Worm (Caenorhabditis elegans) whole organism, young adult: ENCODE data around the gene srd-28.

Experiments used
- Y53G8AR.9 ChIP-seq: fragments of 200-800 bp; sonication (Bioruptor generic); conservative IDR thresholded peaks from 2 replicates; pipeline ENCODE4 v1.3.6; 2022; ENCODE audit warnings: missing genetic modification reagents, missing genetic modification characterization, missing compliant biosample characterization
- Y79H2A.3 ChIP-seq: fragments of 200-800 bp; sonication (Bioruptor generic); conservative IDR thresholded peaks from 2 replicates; pipeline ENCODE4 v1.3.6; 2022; ENCODE audit warnings: missing genetic modification reagents, missing genetic modification characterization, missing compliant biosample characterization
- ama-1 ChIP-seq, 3 experiments: fragments of 150-350 bp in 1 of 3; sonication (generic microtip) in 2 of 3; optimal IDR thresholded peaks; 2 replicates each; lab custom pipeline; 2014 to 2018; ENCODE audit warnings: missing biosample characterization in 2 of 3, missing genetic modification characterization in 2 of 3, missing genetic modification reagents in 2 of 3
- aptf-3 ChIP-seq: fragments of 200-800 bp; sonication (Bioruptor generic); IDR thresholded peaks from 2 replicates; pipeline ENCODE4 v1.3.6; 2022; ENCODE audit warnings: missing genetic modification characterization, missing compliant biosample characterization
- ets-4 ChIP-seq: fragments of 200-800 bp; sonication (Bioruptor generic); optimal IDR thresholded peaks from 2 replicates; lab custom pipeline; 2018; ENCODE audit warnings: mild to moderate bottlenecking, missing genetic modification characterization, missing compliant biosample characterization
- lin-54 ChIP-seq: fragments of 200-800 bp; sonication (Bioruptor generic); optimal IDR thresholded peaks from 2 replicates; lab custom pipeline; 2018; ENCODE audit warnings: mild to moderate bottlenecking, missing genetic modification characterization, missing compliant biosample characterization
- mcd-1 ChIP-seq: fragments of 200-800 bp; sonication (Bioruptor generic); IDR thresholded peaks from 2 replicates; pipeline ENCODE4 v1.3.6; 2022; ENCODE audit warnings: missing genetic modification reagents, missing genetic modification characterization, missing compliant biosample characterization
- mel-28 ChIP-seq: sonication (generic microtip); optimal IDR thresholded peaks from 2 replicates; lab custom pipeline; 2016; ENCODE audit warnings: borderline replicate concordance, mild to moderate bottlenecking, missing genetic modification characterization, missing compliant biosample characterization
- nhr-80 ChIP-seq: sonication (generic microtip); optimal IDR thresholded peaks from 2 replicates; lab custom pipeline; 2016; ENCODE audit warnings: missing genetic modification characterization, missing compliant biosample characterization
- unc-62 ChIP-seq: fragments of 150-350 bp; optimal IDR thresholded peaks from 2 replicates; lab custom pipeline; 2014; ENCODE audit warnings: missing biosample characterization, missing genetic modification reagents, missing genetic modification characterization
- xnd-1 ChIP-seq: sonication (generic microtip); optimal IDR thresholded peaks from 2 replicates; lab custom pipeline; 2016; ENCODE audit warnings: missing genotype, missing genetic modification reagents, missing genetic modification characterization, missing compliant biosample characterization

DNA sequence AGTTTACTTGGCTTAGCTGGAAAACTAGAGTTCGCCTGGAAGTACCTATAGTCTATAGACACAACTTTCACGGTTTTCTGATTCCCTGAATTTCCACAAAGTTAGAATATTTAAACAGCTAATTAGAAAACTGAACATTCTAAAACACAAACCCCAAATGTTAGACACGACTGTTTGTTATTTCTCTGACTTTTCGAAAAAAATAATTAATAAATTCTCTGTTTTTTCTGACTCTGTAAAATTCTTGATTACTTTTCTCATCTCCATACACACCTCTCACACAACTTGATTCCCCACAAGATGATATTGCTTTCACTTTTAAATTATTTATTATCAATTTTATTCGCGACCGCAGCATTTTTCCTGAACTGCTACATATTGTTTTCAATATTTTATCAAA, 3.1 kb downstream of the srd-28 start, which contains the start of gene srbc-75:
- TF ChIP-seq Y53G8AR.9 (GFP tag; lab: Robert Waterston, UW) (no peak), unc-62 (GFP tag; lab: Kevin White, UChicago) (no peak), lin-54 (GFP tag; lab: Kevin White, UChicago) (no peak), mel-28 (tag; lab: Kevin White, UChicago) (no peak), nhr-80 (tag; lab: Kevin White, UChicago) (no peak), aptf-3 (GFP tag; lab: Robert Waterston, UW) (no peak), xnd-1 (tag; lab: Kevin White, UChicago) (no peak), mcd-1 (GFP tag; lab: Robert Waterston, UW) (no peak), ets-4 (GFP tag; lab: Kevin White, UChicago) (no peak), Y79H2A.3 (GFP tag; lab: Robert Waterston, UW) (no peak), ama-1 (optimal IDR thresholded peaks at IDR 0.05; lab: Kevin White, UChicago) (no peak), ama-1 (GFP tag; optimal IDR thresholded peaks at IDR 0.05; lab: Kevin White, UChicago) (no peak)
